Worm (Caenorhabditis elegans): ENCODE data around the gene C32B5.7.

Gene C32B5.7

ce11 chrII:960218-960617, at the start of gene C32B5.7, which contains the start of gene C32B5.18:
TSS of gene C32B5.7 (plus strand) at chrII:960528.
TSS of gene C32B5.18 (plus strand) at chrII:960518.
- TF ChIP-seq ces-1 (GFP tag; optimal IDR thresholded peaks at IDR 0.05) = no peak
- TF ChIP-seq ceh-82 (tag; optimal IDR thresholded peaks at IDR 0.05) = no peak
- no peak for TF ChIP-seq nhr-77 (tag; optimal IDR thresholded peaks at IDR 0.05)
- no peak for TF ChIP-seq nhr-237 (tag; optimal IDR thresholded peaks at IDR 0.05)
- TF ChIP-seq xbp-1 (tag; optimal IDR thresholded peaks at IDR 0.05) = no peak
- no peak for TF ChIP-seq egl-13 (tag; optimal IDR thresholded peaks at IDR 0.05)
- no peak for TF ChIP-seq hpl-2 (GFP tag; optimal IDR thresholded peaks at IDR 0.05)
- TF ChIP-seq zip-4 (GFP tag; optimal IDR thresholded peaks at IDR 0.05) = no peak
- no peak for TF ChIP-seq fkh-10 (GFP tag; optimal IDR thresholded peaks at IDR 0.05)
- TF ChIP-seq pqm-1 (tag; optimal IDR thresholded peaks at IDR 0.05) = no peak
- TF ChIP-seq nhr-84 (tag; optimal IDR thresholded peaks at IDR 0.05) = no peak
- no peak for TF ChIP-seq irx-1 (tag; optimal IDR thresholded peaks at IDR 0.05)
- TF ChIP-seq efl-1 (optimal IDR thresholded peaks at IDR 0.05) = no peak
- TF ChIP-seq efl-1 (GFP tag; optimal IDR thresholded peaks at IDR 0.05 in 1 of 2) = no peak
- TF ChIP-seq aly-2 (tag; optimal IDR thresholded peaks at IDR 0.05) = no peak
- no peak for TF ChIP-seq nhr-28 (tag; optimal IDR thresholded peaks at IDR 0.05)
- no peak for TF ChIP-seq nhr-90 (tag; optimal IDR thresholded peaks at IDR 0.05; ENCODE audit: poor library complexity)
- TF ChIP-seq unc-130 (tag; optimal IDR thresholded peaks at IDR 0.05) = no peak

- TF ChIP-seq blmp-1 (tag; optimal IDR thresholded peaks at IDR 0.05) (no peak), efl-1 (optimal IDR thresholded peaks at IDR 0.05) (no peak), efl-1 (GFP tag; optimal IDR thresholded peaks at IDR 0.05 in 1 of 2) (peak in 1 of 2 experiments; percentile 15)
Observed at ce11 chrII:911680-912079, 48.6 kb upstream of the C32B5.7 start, which contains the start of gene fbxc-31. TSS of gene fbxc-31 (plus strand) at chrII:911980.

ce11 chrII:913222-913722, 47.1 kb upstream of the C32B5.7 start, which contains the start of gene fbxc-33:
TSS of gene fbxc-33 (plus strand) at chrII:913672.
- TF ChIP-seq lin-39 (tag; optimal IDR thresholded peaks at IDR 0.05) = no peak
- TF ChIP-seq unc-62 (GFP tag; optimal IDR thresholded peaks at IDR 0.05) = no peak
- peak; percentile 26 for TF ChIP-seq swsn-7 (tag; optimal IDR thresholded peaks at IDR 0.05)
- no peak for TF ChIP-seq mep-1 (tag; optimal IDR thresholded peaks at IDR 0.05)
- no peak for TF ChIP-seq ceh-63 (GFP tag; optimal IDR thresholded peaks at IDR 0.05)
- TF ChIP-seq vab-15 (tag; optimal IDR thresholded peaks at IDR 0.05) = no peak
- no peak for TF ChIP-seq nhr-47 (tag; optimal IDR thresholded peaks at IDR 0.05)
- peak in 1 of 3 experiments; percentile 31 for TF ChIP-seq ceh-82 (tag; optimal IDR thresholded peaks at IDR 0.05)
- peak; percentile 62 for TF ChIP-seq lin-15B (tag; optimal IDR thresholded peaks at IDR 0.05)
- TF ChIP-seq lin-35 (GFP tag; optimal IDR thresholded peaks at IDR 0.05) = peak; percentile 23 to 43
- TF ChIP-seq zip-4 (GFP tag; optimal IDR thresholded peaks at IDR 0.05) = no peak
- peak; percentile 4 for TF ChIP-seq nhr-20 (tag; optimal IDR thresholded peaks at IDR 0.05)
- TF ChIP-seq lin-14 (GFP tag; optimal IDR thresholded peaks at IDR 0.05) = peak; percentile 57
- no peak for TF ChIP-seq nhr-11 (tag; optimal IDR thresholded peaks at IDR 0.05)
- TF ChIP-seq lsy-2 (tag; optimal IDR thresholded peaks at IDR 0.05) = peak; percentile 31 to 66
- no peak for TF ChIP-seq grh-1 (GFP tag; IDR thresholded peaks at IDR 0.05)
- TF ChIP-seq dpl-1 (GFP tag; optimal IDR thresholded peaks at IDR 0.05) = peak in 2 of 3 experiments; percentile 27 to 62
- TF ChIP-seq C16A3.4 (tag; optimal IDR thresholded peaks at IDR 0.05) = peak; percentile 29
- TF ChIP-seq pqm-1 (tag; optimal IDR thresholded peaks at IDR 0.05) = no peak
- TF ChIP-seq nhr-77 (tag; optimal IDR thresholded peaks at IDR 0.05) = no peak
- no peak for TF ChIP-seq fkh-4 (tag; optimal IDR thresholded peaks at IDR 0.05; ENCODE audit: borderline replicate concordance)
- TF ChIP-seq F16B12.6 (tag; optimal IDR thresholded peaks at IDR 0.05) = peak; percentile 30
- TF ChIP-seq tlp-1 (tag; optimal IDR thresholded peaks at IDR 0.05) = no peak
- no peak for TF ChIP-seq zag-1 (tag; optimal IDR thresholded peaks at IDR 0.05)
- peak; percentile 34 for TF ChIP-seq rnt-1 (tag; optimal IDR thresholded peaks at IDR 0.05)
- TF ChIP-seq snpc-4 (tag; optimal IDR thresholded peaks at IDR 0.05) = peak; percentile 13
- peak; percentile 0 for TF ChIP-seq nhr-85 (tag)
- TF ChIP-seq efl-1 (optimal IDR thresholded peaks at IDR 0.05) = peak; percentile 63 to 64
- TF ChIP-seq efl-1 (GFP tag; optimal IDR thresholded peaks at IDR 0.05 in 1 of 2) = peak; percentile 58 to 92
- TF ChIP-seq elt-2 (tag; optimal IDR thresholded peaks at IDR 0.05) = peak; percentile 41
- peak; percentile 38 for TF ChIP-seq skn-1 (tag; optimal IDR thresholded peaks at IDR 0.05)
- no peak for TF ChIP-seq sup-37 (GFP tag; optimal IDR thresholded peaks at IDR 0.05)
